Worm (Caenorhabditis elegans) whole organism, L3 larva: ENCODE results near the gene madf-5.

Experiments
- ama-1 ChIP-seq: fragments of 150-350 bp; optimal IDR thresholded peaks from 2 replicates; lab custom pipeline; 2018
- ceh-28 ChIP-seq: fragments of 150-350 bp; optimal IDR thresholded peaks from 2 replicates; lab custom pipeline; 2014; ENCODE audit warnings: missing biosample characterization, missing genetic modification reagents, missing genetic modification characterization
- lin-39 ChIP-seq: fragments of 150-350 bp; optimal IDR thresholded peaks from 2 replicates; lab custom pipeline; 2018; ENCODE audit warnings: missing biosample characterization, missing genetic modification reagents, missing genetic modification characterization
- nfya-1 ChIP-seq: sonication (generic microtip); optimal IDR thresholded peaks from 2 replicates; lab custom pipeline; 2017; ENCODE audit warnings: missing genetic modification characterization, mild to moderate bottlenecking, missing compliant biosample characterization, antibody characterized with exemption, moderate library complexity; ENCODE audit not compliant: insufficient read depth
- nhr-77 ChIP-seq: fragments of 150-350 bp; optimal IDR thresholded peaks from 2 replicates; lab custom pipeline; 2014; ENCODE audit warnings: missing biosample characterization, missing genetic modification characterization
- zag-1 ChIP-seq: fragments of 150-350 bp; optimal IDR thresholded peaks from 2 replicates; lab custom pipeline; 2014; ENCODE audit warnings: missing biosample characterization, missing genetic modification characterization

- TF ChIP-seq nfya-1 (tag; lab: Kevin White, UChicago) = no peak
- no peak for TF ChIP-seq zag-1
- TF ChIP-seq nhr-77 (tag; lab: Kevin White, UChicago) = no peak
- no peak for TF ChIP-seq ceh-28 (tag; lab: Kevin White, UChicago)
- no peak for TF ChIP-seq lin-39 (tag; lab: Kevin White, UChicago)
- no peak for TF ChIP-seq ama-1 (lab: Kevin White, UChicago)
Measured at ce11 chrII:14574790-14575189, 1.4 kb downstream of the madf-5 start.
